Fruit fly (Drosophila melanogaster): Measurements from ENCODE around the gene lectin-28C.

The lectin-28C gene

dm6 chr2L:7861733-7862132, 4.9 kb downstream of the lectin-28C start:
- TF ChIP-seq h (optimal IDR thresholded peaks at IDR 0.05) (no peak), Myc (optimal IDR thresholded peaks at IDR 0.05) (no peak), psq (optimal IDR thresholded peaks at IDR 0.05) (no peak), Sin3A (optimal IDR thresholded peaks at IDR 0.05) (no peak), ttk (optimal IDR thresholded peaks at IDR 0.05) (no peak)

DNA sequence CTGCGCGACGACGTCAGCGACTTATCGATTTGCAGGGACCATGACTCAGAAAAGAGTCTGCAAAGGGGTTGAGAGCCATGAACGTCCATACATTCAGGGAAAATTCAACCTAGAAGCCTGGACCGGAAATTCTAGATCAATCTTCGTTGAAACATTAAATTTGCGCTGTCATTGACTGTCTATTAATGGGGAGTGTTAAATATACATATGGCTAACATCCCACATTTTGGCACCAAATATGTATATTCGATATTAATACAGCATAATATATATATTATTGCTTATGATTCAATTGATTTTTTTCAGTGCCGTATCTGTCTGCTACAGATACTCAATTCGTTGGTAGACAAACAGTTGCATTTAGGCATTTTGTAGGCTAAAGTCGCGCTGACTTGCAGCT, 11.7 kb downstream of the lectin-28C start:
- TF ChIP-seq psq (optimal IDR thresholded peaks at IDR 0.05) (no peak), ttk (optimal IDR thresholded peaks at IDR 0.05) (no peak), h (optimal IDR thresholded peaks at IDR 0.05) (no peak), Myc (optimal IDR thresholded peaks at IDR 0.05) (no peak), Sin3A (optimal IDR thresholded peaks at IDR 0.05) (no peak), insv (optimal IDR thresholded peaks at IDR 0.05) (no peak)

- no peak for TF ChIP-seq ttk (optimal IDR thresholded peaks at IDR 0.05)
- no peak for TF ChIP-seq Sin3A (optimal IDR thresholded peaks at IDR 0.05)
- no peak for TF ChIP-seq insv (optimal IDR thresholded peaks at IDR 0.05)
- no peak for TF ChIP-seq Myc (optimal IDR thresholded peaks at IDR 0.05)
- no peak for TF ChIP-seq psq (optimal IDR thresholded peaks at IDR 0.05)
- no peak for TF ChIP-seq h (optimal IDR thresholded peaks at IDR 0.05)
These were observed 13.3 kb downstream of the lectin-28C start for dm6 chr2L:7870212-7870611.

DNA sequence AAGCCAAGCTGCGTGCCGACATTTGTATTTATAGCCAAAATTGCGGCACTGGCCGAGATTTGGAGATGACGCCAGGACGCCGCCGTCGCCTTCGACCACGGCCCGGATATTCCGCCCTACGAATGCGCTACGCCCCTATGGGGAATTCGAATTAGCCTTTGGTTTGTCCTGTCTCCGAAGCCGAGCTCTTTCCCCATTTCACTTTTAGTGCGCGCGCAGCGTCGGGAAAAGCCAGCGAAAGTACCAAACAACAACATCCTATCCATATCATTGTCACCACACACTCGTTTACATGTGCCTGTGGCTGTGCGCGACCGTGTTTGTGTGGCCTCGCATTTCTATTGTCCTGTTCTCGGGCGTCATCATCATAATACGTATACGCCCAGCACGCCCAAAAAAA, 14.5 kb downstream of the lectin-28C start, which contains the start of gene Proc:
Gene Proc (minus strand): TSS at position 101 of the 400 bp plus-strand sequence.
- TF ChIP-seq insv (optimal IDR thresholded peaks at IDR 0.05) (no peak), Sin3A (optimal IDR thresholded peaks at IDR 0.05) (no peak), Myc (optimal IDR thresholded peaks at IDR 0.05) (no peak), ttk (optimal IDR thresholded peaks at IDR 0.05) (no peak), h (optimal IDR thresholded peaks at IDR 0.05) (no peak), psq (optimal IDR thresholded peaks at IDR 0.05) (no peak)

- no peak for TF ChIP-seq Sin3A (optimal IDR thresholded peaks at IDR 0.05)
- no peak for TF ChIP-seq Myc (optimal IDR thresholded peaks at IDR 0.05)
- no peak for TF ChIP-seq psq (optimal IDR thresholded peaks at IDR 0.05)
- TF ChIP-seq ttk (optimal IDR thresholded peaks at IDR 0.05) = no peak
- TF ChIP-seq h (optimal IDR thresholded peaks at IDR 0.05) = no peak
- no peak for TF ChIP-seq insv (optimal IDR thresholded peaks at IDR 0.05)
These were observed 15.1 kb downstream of the lectin-28C start for dm6 chr2L:7871821-7872524.

- TF ChIP-seq Sin3A (optimal IDR thresholded peaks at IDR 0.05) (no peak), Myc (optimal IDR thresholded peaks at IDR 0.05) (no peak), h (optimal IDR thresholded peaks at IDR 0.05) (no peak), ttk (optimal IDR thresholded peaks at IDR 0.05) (no peak), insv (optimal IDR thresholded peaks at IDR 0.05) (no peak), psq (optimal IDR thresholded peaks at IDR 0.05) (no peak)
These were observed 15.8 kb downstream of the lectin-28C start for dm6 chr2L:7872680-7873079.

- TF ChIP-seq psq (optimal IDR thresholded peaks at IDR 0.05) (no peak), insv (optimal IDR thresholded peaks at IDR 0.05) (no peak), Myc (optimal IDR thresholded peaks at IDR 0.05) (no peak), Sin3A (optimal IDR thresholded peaks at IDR 0.05) (no peak), ttk (optimal IDR thresholded peaks at IDR 0.05) (no peak), h (optimal IDR thresholded peaks at IDR 0.05) (no peak)
These were observed 18.8 kb downstream of the lectin-28C start for dm6 chr2L:7875676-7876075.

- TF ChIP-seq ttk (optimal IDR thresholded peaks at IDR 0.05) (no peak), Sin3A (optimal IDR thresholded peaks at IDR 0.05) (no peak), psq (optimal IDR thresholded peaks at IDR 0.05) (no peak)
These were observed 19.8 kb downstream of the lectin-28C start for dm6 chr2L:7876520-7877232.

DNA sequence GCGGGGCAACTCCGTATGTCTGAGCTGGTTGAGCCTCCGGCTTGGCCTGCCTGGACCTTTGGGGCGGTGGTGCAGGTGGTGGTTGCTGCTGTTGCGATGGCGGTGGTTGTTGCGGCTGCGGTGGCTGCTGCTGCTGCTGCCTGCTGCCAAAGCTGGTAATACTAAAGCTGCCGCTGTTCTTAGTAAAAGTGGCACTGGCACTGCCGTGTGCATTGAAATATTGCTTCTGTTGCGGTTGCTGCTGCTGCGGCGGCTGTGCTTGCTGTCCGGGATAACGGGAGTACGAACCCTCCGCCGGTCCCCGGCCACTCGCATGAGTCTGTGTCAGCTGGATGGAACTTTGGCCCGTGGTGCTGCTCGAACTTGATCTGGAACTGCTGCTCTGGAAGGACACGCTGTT, 21.5 kb downstream of the lectin-28C start:
- TF ChIP-seq ttk (optimal IDR thresholded peaks at IDR 0.05) = no peak
- no peak for TF ChIP-seq Sin3A (optimal IDR thresholded peaks at IDR 0.05)
- no peak for TF ChIP-seq insv (optimal IDR thresholded peaks at IDR 0.05)

dm6 chr2L:7879292-7879894, 22.5 kb downstream of the lectin-28C start, which contains the start of gene spz3:
Gene spz3 (minus strand): TSS chr2L:7879552.
- TF ChIP-seq psq (optimal IDR thresholded peaks at IDR 0.05) (no peak), Sin3A (optimal IDR thresholded peaks at IDR 0.05) (no peak), insv (optimal IDR thresholded peaks at IDR 0.05) (no peak), h (optimal IDR thresholded peaks at IDR 0.05) (no peak), Myc (optimal IDR thresholded peaks at IDR 0.05) (no peak), ttk (optimal IDR thresholded peaks at IDR 0.05) (no peak)

DNA sequence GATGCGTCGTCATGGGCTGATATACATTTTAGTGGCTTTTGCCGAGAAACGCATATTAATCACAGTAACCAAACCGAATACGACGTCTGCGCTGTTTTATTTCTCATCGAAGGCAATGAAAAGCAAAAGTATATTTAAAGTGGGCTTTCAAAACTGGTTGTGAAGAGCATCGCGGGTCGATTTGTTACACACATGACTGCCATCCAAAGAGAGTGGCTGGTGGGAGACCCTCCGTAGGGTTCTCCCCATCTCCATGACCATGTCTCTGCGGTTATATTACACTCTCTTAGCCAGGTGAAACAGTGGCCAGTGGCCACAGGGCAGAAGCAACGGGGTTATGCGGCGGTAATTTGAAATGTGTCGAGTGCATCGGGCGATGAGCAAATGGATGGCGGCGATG, 23.6 kb downstream of the lectin-28C start:
- TF ChIP-seq h (optimal IDR thresholded peaks at IDR 0.05) = no peak
- TF ChIP-seq insv (optimal IDR thresholded peaks at IDR 0.05) = no peak
- TF ChIP-seq Sin3A (optimal IDR thresholded peaks at IDR 0.05) = no peak
- no peak for TF ChIP-seq psq (optimal IDR thresholded peaks at IDR 0.05)
- TF ChIP-seq ttk (optimal IDR thresholded peaks at IDR 0.05) = no peak
- no peak for TF ChIP-seq Myc (optimal IDR thresholded peaks at IDR 0.05)

DNA sequence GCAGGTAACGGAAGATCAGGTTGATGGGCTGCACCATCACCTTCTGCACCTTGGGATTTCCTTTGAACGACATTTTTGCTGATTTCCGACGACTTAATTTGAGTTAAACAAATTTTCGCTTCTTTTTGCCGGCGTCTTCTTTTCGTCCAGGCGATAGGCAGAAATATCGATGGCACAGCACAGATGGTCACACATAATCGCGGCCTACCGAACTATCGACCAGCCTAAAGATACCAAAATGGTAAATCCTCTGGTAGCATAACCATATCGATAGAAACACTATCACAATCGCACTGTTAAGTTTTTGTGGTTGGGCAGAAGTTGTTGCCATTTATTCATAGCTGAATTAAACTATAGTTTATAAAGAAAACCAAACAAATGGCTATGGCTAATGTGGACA, 28.4 kb downstream of the lectin-28C start, which contains the start of the genes SmE and CG34132:
Gene SmE (minus strand): TSS at position 180 of the 400 bp plus-strand sequence.
Gene CG34132 (plus strand): TSS at position 233 of the 400 bp plus-strand sequence.
- no peak for TF ChIP-seq Myc (optimal IDR thresholded peaks at IDR 0.05)
- TF ChIP-seq psq (optimal IDR thresholded peaks at IDR 0.05) = no peak
- no peak for TF ChIP-seq insv (optimal IDR thresholded peaks at IDR 0.05)
- TF ChIP-seq ttk (optimal IDR thresholded peaks at IDR 0.05) = no peak
- TF ChIP-seq Sin3A (optimal IDR thresholded peaks at IDR 0.05) = no peak
- TF ChIP-seq h (optimal IDR thresholded peaks at IDR 0.05) = no peak

Measured in Kc167 (cell line).